Worm (Caenorhabditis elegans): Measurements from ENCODE around the gene haao-1.
A peak's percentile ranks its signal among the peaks of the same experiment; 100 is the strongest.

haao-1 gene

ce11 chrV:9531477-9531876, 26.8 kb downstream of the haao-1 start, which contains the start of the genes C50F4.10 and pfk-1.2:
C50F4.10 (minus strand) TSS chrV:9531577.
pfk-1.2 (plus strand) TSS chrV:9531801.
- TF ChIP-seq klf-2 (GFP tag; conservative IDR thresholded peaks at IDR 0.05) (no peak), cog-1 (tag; optimal IDR thresholded peaks at IDR 0.05) (no peak), flt-1 (GFP tag; IDR thresholded peaks at IDR 0.05) (no peak), ref-1 (GFP tag; conservative IDR thresholded peaks at IDR 0.05) (no peak), ztf-23 (GFP tag; IDR thresholded peaks at IDR 0.05) (no peak), ztf-29 (GFP tag; IDR thresholded peaks at IDR 0.05) (no peak), med-1 (GFP tag; optimal IDR thresholded peaks at IDR 0.05; ENCODE audit: insufficient read depth) (no peak), T22C8.4 (GFP tag; IDR thresholded peaks at IDR 0.05) (no peak), tab-1 (GFP tag; IDR thresholded peaks at IDR 0.05) (no peak)

ce11 chrV:9534621-9535020, 29.9 kb downstream of the haao-1 start, which contains the start of gene tag-329:
tag-329 (plus strand) TSS chrV:9534921.
- no peak for TF ChIP-seq ref-1 (GFP tag; conservative IDR thresholded peaks at IDR 0.05)
- no peak for TF ChIP-seq med-1 (GFP tag; optimal IDR thresholded peaks at IDR 0.05; ENCODE audit: insufficient read depth)
- no peak for TF ChIP-seq ztf-23 (GFP tag; IDR thresholded peaks at IDR 0.05)
- no peak for TF ChIP-seq flt-1 (GFP tag; IDR thresholded peaks at IDR 0.05)
- no peak for TF ChIP-seq tab-1 (GFP tag; IDR thresholded peaks at IDR 0.05)
- no peak for TF ChIP-seq T22C8.4 (GFP tag; IDR thresholded peaks at IDR 0.05)

ce11 chrV:9536505-9536904, 31.8 kb downstream of the haao-1 start, which contains the start of gene C50F4.4:
C50F4.4 (plus strand) TSS chrV:9536771.
- TF ChIP-seq ztf-23 (GFP tag; IDR thresholded peaks at IDR 0.05) (0 out of 2 replicates have a peak, but pooled peaks have one; percentile 15), cog-1 (tag; optimal IDR thresholded peaks at IDR 0.05) (no peak), ztf-29 (GFP tag; IDR thresholded peaks at IDR 0.05) (no peak), med-1 (GFP tag; optimal IDR thresholded peaks at IDR 0.05; ENCODE audit: insufficient read depth) (no peak)

ce11 chrV:9539638-9540037, 34.9 kb downstream of the haao-1 start, which contains the start of gene C50F4.12:
C50F4.12 (minus strand) TSS chrV:9539738.
- TF ChIP-seq ztf-29 (GFP tag; IDR thresholded peaks at IDR 0.05) (no peak), med-1 (GFP tag; optimal IDR thresholded peaks at IDR 0.05; ENCODE audit: insufficient read depth) (no peak), tab-1 (GFP tag; IDR thresholded peaks at IDR 0.05) (no peak)

ce11 chrV:9541506-9541905, 36.8 kb downstream of the haao-1 start, which contains the start of gene C50F4.16:
C50F4.16 (minus strand) TSS chrV:9541606.
- no peak for TF ChIP-seq flt-1 (GFP tag; IDR thresholded peaks at IDR 0.05)

ce11 chrV:9544176-9544632, 39.5 kb downstream of the haao-1 start, which contains the start of gene mdf-1:
mdf-1 (minus strand) TSS chrV:9544226.
- TF ChIP-seq cog-1 (tag; optimal IDR thresholded peaks at IDR 0.05) (no peak), ref-1 (GFP tag; conservative IDR thresholded peaks at IDR 0.05) (0 out of 2 replicates have a peak, but pooled peaks have one; percentile 33), ztf-23 (GFP tag; IDR thresholded peaks at IDR 0.05) (peak; percentile 67; the same call in 1 of the 2 replicates), flt-1 (GFP tag; IDR thresholded peaks at IDR 0.05) (0 out of 2 replicates have a peak, but pooled peaks have one; percentile 52), T22C8.4 (GFP tag; IDR thresholded peaks at IDR 0.05) (no peak), klf-2 (GFP tag; conservative IDR thresholded peaks at IDR 0.05) (0 out of 2 replicates have a peak, but pooled peaks have one; percentile 35), ztf-29 (GFP tag; IDR thresholded peaks at IDR 0.05) (no peak), tab-1 (GFP tag; IDR thresholded peaks at IDR 0.05) (no peak), med-1 (GFP tag; optimal IDR thresholded peaks at IDR 0.05; ENCODE audit: insufficient read depth) (peak; percentile 28)

- TF ChIP-seq flt-1 (GFP tag; IDR thresholded peaks at IDR 0.05) (0 out of 2 replicates have a peak, but pooled peaks have one; percentile 9), ztf-29 (GFP tag; IDR thresholded peaks at IDR 0.05) (0 out of 2 replicates have a peak, but pooled peaks have one; percentile 20), med-1 (GFP tag; optimal IDR thresholded peaks at IDR 0.05; ENCODE audit: insufficient read depth) (no peak), ztf-23 (GFP tag; IDR thresholded peaks at IDR 0.05) (no peak; the same call in 1 of the 2 replicates), T22C8.4 (GFP tag; IDR thresholded peaks at IDR 0.05) (peak; percentile 46)
These were observed 40.6 kb downstream of the haao-1 start, which contains the start of the genes his-35 and his-41 for ce11 chrV:9545238-9545709. his-35 (minus strand) TSS chrV:9545288. his-41 (plus strand) TSS chrV:9545536.

- TF ChIP-seq tab-1 (GFP tag; IDR thresholded peaks at IDR 0.05) (no peak), ref-1 (GFP tag; conservative IDR thresholded peaks at IDR 0.05) (no peak), med-1 (GFP tag; optimal IDR thresholded peaks at IDR 0.05; ENCODE audit: insufficient read depth) (no peak), flt-1 (GFP tag; IDR thresholded peaks at IDR 0.05) (no peak), ztf-23 (GFP tag; IDR thresholded peaks at IDR 0.05) (no peak), cog-1 (tag; optimal IDR thresholded peaks at IDR 0.05) (no peak), T22C8.4 (GFP tag; IDR thresholded peaks at IDR 0.05) (no peak)
These were observed 41.4 kb downstream of the haao-1 start, which contains the start of gene C50F4.6 for ce11 chrV:9546042-9546581. C50F4.6 (plus strand) TSS chrV:9546092.

ce11 chrV:9546860-9547269, 42.2 kb downstream of the haao-1 start, which contains the start of gene his-37:
his-37 (plus strand) TSS chrV:9547105.
- TF ChIP-seq klf-2 (GFP tag; conservative IDR thresholded peaks at IDR 0.05) (no peak), cog-1 (tag; optimal IDR thresholded peaks at IDR 0.05) (peak; percentile 93), flt-1 (GFP tag; IDR thresholded peaks at IDR 0.05) (peak; percentile 81), ztf-23 (GFP tag; IDR thresholded peaks at IDR 0.05) (peak; percentile 83), tab-1 (GFP tag; IDR thresholded peaks at IDR 0.05) (peak; percentile 50; the same call in 1 of the 2 replicates), T22C8.4 (GFP tag; IDR thresholded peaks at IDR 0.05) (no peak), med-1 (GFP tag; optimal IDR thresholded peaks at IDR 0.05; ENCODE audit: insufficient read depth) (no peak), ref-1 (GFP tag; conservative IDR thresholded peaks at IDR 0.05) (no peak)

ce11 chrV:9549459-9549858, 44.7 kb downstream of the haao-1 start, which contains the start of gene nstp-10:
nstp-10 (minus strand) TSS chrV:9549836.
- no peak for TF ChIP-seq med-1 (GFP tag; optimal IDR thresholded peaks at IDR 0.05; ENCODE audit: insufficient read depth)
- no peak for TF ChIP-seq tab-1 (GFP tag; IDR thresholded peaks at IDR 0.05)
- no peak for TF ChIP-seq klf-2 (GFP tag; conservative IDR thresholded peaks at IDR 0.05)
- peak; percentile 23 for TF ChIP-seq cog-1 (tag; optimal IDR thresholded peaks at IDR 0.05)
- TF ChIP-seq T22C8.4 (GFP tag; IDR thresholded peaks at IDR 0.05) = no peak
- TF ChIP-seq ztf-23 (GFP tag; IDR thresholded peaks at IDR 0.05) = no peak
- no peak for TF ChIP-seq flt-1 (GFP tag; IDR thresholded peaks at IDR 0.05)
- no peak for TF ChIP-seq ztf-29 (GFP tag; IDR thresholded peaks at IDR 0.05)

Measured in whole organism, midembryonic.